Fruit fly (Drosophila melanogaster) whole organism, embryonic: ENCODE measurements around the gene Polr2M.

Experiments
- Bgb ChIP-seq: fragments of 200-800 bp; sonication (Bioruptor generic); IDR thresholded peaks from 2 replicates; pipeline ENCODE4 v1.3.6; 2022; ENCODE audit warnings: missing biosample characterization, missing genetic modification characterization; ENCODE audit not compliant: partially characterized antibody
- BtbVII ChIP-seq: fragments of 200-800 bp; sonication (Bioruptor generic); optimal IDR thresholded peaks from 3 replicates; lab custom pipeline; 2017; ENCODE audit warnings: missing biosample characterization, mild to moderate bottlenecking, missing genetic modification characterization
- CG1647 ChIP-seq: fragments of 200-800 bp; sonication (Bioruptor generic); optimal IDR thresholded peaks from 3 replicates; lab custom pipeline; 2016; ENCODE audit warnings: missing biosample characterization, missing genetic modification characterization
- CG2199 ChIP-seq: fragments of 200-800 bp; sonication (Bioruptor generic); IDR thresholded peaks from 3 replicates; pipeline ENCODE4 v1.3.6; 2022; ENCODE audit warnings: missing biosample characterization, missing genetic modification characterization
- CG2889 ChIP-seq: fragments of 200-800 bp; sonication (Bioruptor generic); IDR thresholded peaks from 3 replicates; pipeline ENCODE4 v1.3.6; 2022; ENCODE audit warnings: missing biosample characterization, missing genetic modification characterization
- CG30431 ChIP-seq: fragments of 200-800 bp; sonication (Bioruptor generic); optimal IDR thresholded peaks from 2 replicates; lab custom pipeline; 2017; ENCODE audit warnings: missing biosample characterization, missing genetic modification characterization
- CG3163 ChIP-seq: fragments of 200-800 bp; sonication (Bioruptor generic); optimal IDR thresholded peaks from 3 replicates; lab custom pipeline; 2016; ENCODE audit warnings: missing biosample characterization, missing genetic modification characterization
- CG34376 ChIP-seq: fragments of 200-800 bp; sonication (Bioruptor generic); optimal IDR thresholded peaks from 2 replicates; lab custom pipeline; 2018; ENCODE audit warnings: missing biosample characterization, mild to moderate bottlenecking, missing genetic modification characterization
- CG4404 ChIP-seq: fragments of 200-800 bp; sonication (Bioruptor generic); IDR thresholded peaks from 2 replicates; pipeline ENCODE4 v1.3.6; 2022; ENCODE audit warnings: missing biosample characterization, missing genetic modification characterization
- CG4854 ChIP-seq: fragments of 200-800 bp; sonication (Bioruptor generic); optimal IDR thresholded peaks from 2 replicates; lab custom pipeline; 2016; ENCODE audit warnings: missing biosample characterization, missing genetic modification characterization, inconsistent platforms
- CG6175 ChIP-seq: fragments of 200-800 bp; sonication (Bioruptor generic); IDR thresholded peaks from 3 replicates; pipeline ENCODE4 v1.3.6; 2022; ENCODE audit warnings: missing biosample characterization, missing genetic modification characterization
- CG7786 ChIP-seq: fragments of 200-800 bp; sonication (Bioruptor generic); optimal IDR thresholded peaks from 2 replicates; lab custom pipeline; 2016; ENCODE audit warnings: missing biosample characterization, missing genetic modification characterization
- CG9609 ChIP-seq: fragments of 200-800 bp; sonication (Bioruptor generic); optimal IDR thresholded peaks from 3 replicates; lab custom pipeline; 2016; ENCODE audit warnings: missing biosample characterization, missing genetic modification characterization
- D ChIP-seq, 2 experiments: fragments of 200-800 bp in 1 of 2; fragments of >200 bp in 1 of 2; sonication (Bioruptor generic) in 1 of 2; optimal IDR thresholded peaks; 2 replicates in 1 of 2; 3 replicates in 1 of 2; lab custom pipeline; 2017; ENCODE audit warnings: mild to moderate bottlenecking in 1 of 2, missing biosample characterization in 1 of 2, missing genetic modification characterization in 1 of 2, missing genetic modification reagents in 1 of 2
- Ets65A ChIP-seq: fragments of 200-800 bp; sonication (Bioruptor generic); peaks from one replicate; lab custom pipeline; 2016; ENCODE audit warnings: missing biosample characterization, missing genetic modification characterization
- Ets97D ChIP-seq: fragments of 200-800 bp; sonication (Bioruptor generic); optimal IDR thresholded peaks from 3 replicates; lab custom pipeline; 2016; ENCODE audit warnings: missing biosample characterization, missing genetic modification characterization
- Fer2 ChIP-seq: fragments of 200-800 bp; sonication (Bioruptor generic); optimal IDR thresholded peaks from 2 replicates; lab custom pipeline; 2018; ENCODE audit warnings: missing biosample characterization, mild to moderate bottlenecking, missing genetic modification characterization, moderate library complexity
- HHEX ChIP-seq: fragments of 200-800 bp; sonication (Bioruptor generic); optimal IDR thresholded peaks from 3 replicates; lab custom pipeline; 2017; ENCODE audit warnings: missing biosample characterization, mild to moderate bottlenecking, missing genetic modification characterization, missing genetic modification reagents
- MTF-1 ChIP-seq: fragments of 200-800 bp; sonication (Bioruptor generic); optimal IDR thresholded peaks from 2 replicates; lab custom pipeline; 2018; ENCODE audit warnings: missing biosample characterization, mild to moderate bottlenecking, missing genetic modification characterization, borderline replicate concordance
- Myb ChIP-seq: fragments of 200-800 bp; sonication (Bioruptor generic); optimal IDR thresholded peaks from 2 replicates; lab custom pipeline; 2016; ENCODE audit warnings: missing biosample characterization, missing genetic modification characterization
- Neu2 ChIP-seq: fragments of 200-800 bp; sonication (Bioruptor generic); optimal IDR thresholded peaks from 3 replicates; lab custom pipeline; 2016; ENCODE audit warnings: missing biosample characterization, missing genetic modification characterization, borderline replicate concordance
- Nf-YA ChIP-seq: fragments of 200-800 bp; sonication (Bioruptor generic); IDR thresholded peaks from 2 replicates; pipeline ENCODE4 v1.3.6; 2022; ENCODE audit warnings: missing biosample characterization, missing genetic modification characterization
- Rfx ChIP-seq: fragments of 200-800 bp; sonication (Bioruptor generic); IDR thresholded peaks from 2 replicates; pipeline ENCODE4 v1.3.6; 2022; ENCODE audit warnings: missing biosample characterization, missing genetic modification characterization
- amos ChIP-seq: fragments of 200-800 bp; sonication (Bioruptor generic); IDR thresholded peaks from 2 replicates; pipeline ENCODE4 v1.3.6; 2022; ENCODE audit warnings: missing biosample characterization, missing genetic modification characterization; ENCODE audit not compliant: partially characterized antibody
- ara ChIP-seq: fragments of 200-800 bp; sonication (Bioruptor generic); IDR thresholded peaks from 2 replicates; pipeline ENCODE4 v1.3.6; 2022; ENCODE audit warnings: missing biosample characterization, missing genetic modification characterization
- ato ChIP-seq: fragments of 200-800 bp; sonication (Bioruptor generic); IDR thresholded peaks from 2 replicates; pipeline ENCODE4 v1.3.6; 2022; ENCODE audit warnings: missing biosample characterization, missing genetic modification characterization; ENCODE audit not compliant: partially characterized antibody
- bcd ChIP-seq: fragments of 200-800 bp; sonication (Bioruptor generic); optimal IDR thresholded peaks from 2 replicates; lab custom pipeline; 2017; ENCODE audit warnings: missing biosample characterization, mild to moderate bottlenecking, missing genetic modification characterization
- br ChIP-seq: fragments of >200 bp; optimal IDR thresholded peaks from 2 replicates; lab custom pipeline; 2017
- chn ChIP-seq: fragments of 200-800 bp; sonication (Bioruptor generic); optimal IDR thresholded peaks from 2 replicates; lab custom pipeline; 2016; ENCODE audit warnings: missing biosample characterization, missing genetic modification characterization
- corto ChIP-seq: fragments of 200-800 bp; sonication (Bioruptor generic); optimal IDR thresholded peaks from 2 replicates; lab custom pipeline; 2016; ENCODE audit warnings: missing biosample characterization, mild to moderate bottlenecking, missing genetic modification characterization, moderate library complexity
- croc ChIP-seq: fragments of 200-800 bp; sonication (Bioruptor generic); conservative IDR thresholded peaks from 3 replicates; pipeline ENCODE4 v1.3.6; 2022; ENCODE audit warnings: missing biosample characterization, missing genetic modification characterization
- da ChIP-seq: fragments of 200-800 bp; sonication (Bioruptor generic); optimal IDR thresholded peaks from 2 replicates; lab custom pipeline; 2016; ENCODE audit warnings: missing biosample characterization, missing genetic modification characterization
- dan ChIP-seq: fragments of 200-800 bp; sonication (Bioruptor generic); IDR thresholded peaks from 2 replicates; pipeline ENCODE4 v1.3.6; 2022; ENCODE audit warnings: missing biosample characterization, missing genetic modification characterization
- dimm ChIP-seq: fragments of 200-800 bp; sonication (Bioruptor generic); IDR thresholded peaks from 2 replicates; pipeline ENCODE4 v1.3.6; 2022; ENCODE audit warnings: missing biosample characterization, missing genetic modification characterization
- exex ChIP-seq: fragments of 200-800 bp; sonication (Bioruptor generic); optimal IDR thresholded peaks from 4 replicates; lab custom pipeline; 2018; ENCODE audit warnings: missing biosample characterization, mild to moderate bottlenecking, missing genetic modification characterization, moderate library complexity
- fd102C ChIP-seq: fragments of 200-800 bp; sonication (Bioruptor generic); optimal IDR thresholded peaks from 2 replicates; lab custom pipeline; 2018; ENCODE audit warnings: missing biosample characterization, mild to moderate bottlenecking, missing genetic modification characterization, moderate library complexity
- hb ChIP-seq: fragments of 200-800 bp; sonication (Bioruptor generic); IDR thresholded peaks from 3 replicates; pipeline ENCODE4 v1.3.6; 2022; ENCODE audit warnings: missing biosample characterization, missing genetic modification characterization; ENCODE audit not compliant: partially characterized antibody
- ind ChIP-seq: fragments of 200-800 bp; sonication (Bioruptor generic); optimal IDR thresholded peaks from 3 replicates; lab custom pipeline; 2016; ENCODE audit warnings: missing biosample characterization, missing genetic modification characterization
- luna ChIP-seq: fragments of 200-800 bp; sonication (Bioruptor generic); optimal IDR thresholded peaks from 2 replicates; lab custom pipeline; 2016; ENCODE audit warnings: missing biosample characterization, missing genetic modification characterization
- nom ChIP-seq: fragments of 200-800 bp; sonication (Bioruptor generic); optimal IDR thresholded peaks from 2 replicates; lab custom pipeline; 2017; ENCODE audit warnings: missing biosample characterization, missing genetic modification characterization, mild to moderate bottlenecking, moderate library complexity, missing genetic modification reagents
- org-1 ChIP-seq: fragments of 200-800 bp; sonication (Bioruptor generic); optimal IDR thresholded peaks from 2 replicates; lab custom pipeline; 2017; ENCODE audit warnings: missing biosample characterization, missing genetic modification characterization
- pan ChIP-seq, 4 experiments: fragments of >200 bp in 3 of 4; fragments of 200-800 bp in 1 of 4; sonication (Bioruptor generic) in 1 of 4; optimal IDR thresholded peaks in 3 of 4; IDR thresholded peaks in 1 of 4; 2 replicates each; pipeline versions ENCODE4 v1.3.6 to Lab custom; 2017 to 2022; ENCODE audit warnings: missing biosample characterization in 2 of 4, missing genetic modification characterization in 2 of 4, mixed read lengths in 1 of 4
- run ChIP-seq: fragments of 200-800 bp; sonication (Bioruptor generic); optimal IDR thresholded peaks from 3 replicates; lab custom pipeline; 2018; ENCODE audit warnings: missing biosample characterization, mild to moderate bottlenecking, missing genetic modification characterization
- sc ChIP-seq, 3 experiments: fragments of >200 bp in 2 of 3; fragments of 200-800 bp in 1 of 3; sonication (Bioruptor generic) in 1 of 3; optimal IDR thresholded peaks; 2 replicates in 2 of 3; 3 replicates in 1 of 3; lab custom pipeline; 2017; ENCODE audit warnings: mild to moderate bottlenecking in 1 of 3, missing biosample characterization in 1 of 3, missing genetic modification characterization in 1 of 3, missing genetic modification reagents in 1 of 3
- scrt ChIP-seq: fragments of 200-800 bp; sonication (Bioruptor generic); optimal IDR thresholded peaks from 2 replicates; lab custom pipeline; 2018; ENCODE audit warnings: missing biosample characterization, mild to moderate bottlenecking, missing genetic modification characterization, moderate library complexity
- sens ChIP-seq: fragments of 200-800 bp; sonication (Bioruptor generic); peaks from one replicate; lab custom pipeline; 2016; ENCODE audit warnings: missing biosample characterization, missing genetic modification characterization
- sna ChIP-seq: fragments of 200-800 bp; sonication (Bioruptor generic); IDR thresholded peaks from 2 replicates; pipeline ENCODE4 v1.3.6; 2022; ENCODE audit warnings: missing biosample characterization, missing genetic modification characterization; ENCODE audit not compliant: partially characterized antibody
- vnd ChIP-seq: fragments of 200-800 bp; sonication (Bioruptor generic); IDR thresholded peaks from 3 replicates; pipeline ENCODE4 v1.3.6; 2022; ENCODE audit warnings: missing biosample characterization, missing genetic modification characterization; ENCODE audit not compliant: partially characterized antibody
- vvl ChIP-seq: fragments of 200-800 bp; sonication (Bioruptor generic); IDR thresholded peaks from 2 replicates; pipeline ENCODE4 v1.3.6; 2022; ENCODE audit warnings: missing biosample characterization, missing genetic modification characterization
- zfh1 ChIP-seq: fragments of 200-800 bp; sonication (Bioruptor generic); IDR thresholded peaks from 3 replicates; pipeline ENCODE4 v1.3.6; 2022; ENCODE audit warnings: missing biosample characterization, missing genetic modification characterization

The Polr2M gene

dm6 chr3R:19238934-19239333 lies 9.7 kb downstream of the Polr2M start (continued):
- TF ChIP-seq CG7786 (no peak), CG6175 (GFP tag; lab: Robert Waterston, UW) (no peak), Myb (GFP tag; lab: Kevin White, UChicago) (no peak), run (tag; lab: Kevin White, UChicago) (no peak), da (GFP tag; lab: Kevin White, UChicago) (no peak), Ets97D (GFP tag; lab: Kevin White, UChicago) (no peak), vnd (GFP tag; lab: Robert Waterston, UW) (peak; percentile 84), CG2889 (GFP tag; lab: Robert Waterston, UW) (no peak), nom (GFP tag; lab: Kevin White, UChicago) (no peak), Bgb (GFP tag; lab: Robert Waterston, UW) (peak; percentile 84), CG9609 (no peak), pan (optimal IDR thresholded peaks at IDR 0.05; lab: Kevin White, UChicago) (no peak), pan (GFP tag; optimal IDR thresholded peaks at IDR 0.05 in 1 of 2, IDR thresholded peaks at IDR 0.05 in 1 of 2) (no peak), corto (no peak), Neu2 (GFP tag; lab: Kevin White, UChicago) (no peak), MTF-1 (no peak), chn (GFP tag; lab: Kevin White, UChicago) (no peak), Nf-YA (GFP tag; lab: Robert Waterston, UW) (no peak), vvl (no peak), Fer2 (tag; lab: Kevin White, UChicago) (no peak), br (no peak), CG34376 (no peak), hb (GFP tag; lab: Robert Waterston, UW) (peak; percentile 82), amos (GFP tag; lab: Robert Waterston, UW) (peak; percentile 80), scrt (GFP tag; lab: Kevin White, UChicago) (no peak), ato (GFP tag; lab: Robert Waterston, UW) (0 out of 2 replicates have a peak, but pooled peaks have one; percentile 22), sens (peak; percentile 56), sna (no peak), CG2199 (GFP tag; lab: Robert Waterston, UW) (peak; percentile 83), CG3163 (GFP tag; lab: Kevin White, UChicago) (no peak), CG30431 (GFP tag; lab: Kevin White, UChicago) (no peak), dan (no peak), bcd (no peak), luna (GFP tag; lab: Kevin White, UChicago) (no peak), ind (no peak), croc (no peak), ara (GFP tag; lab: Robert Waterston, UW) (no peak), HHEX (GFP tag; lab: Kevin White, UChicago) (no peak), CG4854 (GFP tag; lab: Kevin White, UChicago) (no peak), CG4404 (GFP tag; lab: Robert Waterston, UW) (no peak), BtbVII (GFP tag; lab: Kevin White, UChicago) (no peak), org-1 (GFP tag; lab: Kevin White, UChicago) (no peak), dimm (GFP tag; lab: Robert Waterston, UW) (no peak), exex (tag; lab: Kevin White, UChicago) (no peak), Ets65A (GFP tag; lab: Kevin White, UChicago) (peak; percentile 26), Rfx (GFP tag; lab: Robert Waterston, UW) (no peak), sc (optimal IDR thresholded peaks at IDR 0.05; lab: Kevin White, UChicago) (no peak), sc (GFP tag; optimal IDR thresholded peaks at IDR 0.05; lab: Kevin White, UChicago) (no peak), CG1647 (GFP tag; lab: Kevin White, UChicago) (no peak), fd102C (GFP tag; lab: Kevin White, UChicago) (no peak), D (optimal IDR thresholded peaks at IDR 0.05; lab: Kevin White, UChicago) (no peak), D (GFP tag; optimal IDR thresholded peaks at IDR 0.05; lab: Kevin White, UChicago) (no peak), zfh1 (GFP tag; lab: Robert Waterston, UW) (no peak)
